Worm (Caenorhabditis elegans) whole organism, early embryonic: Measurements from ENCODE around the gene C16C4.18.

ENCODE experiments used
- B0310.2 ChIP-seq: sonication (generic microtip); optimal IDR thresholded peaks from 2 replicates; lab custom pipeline; 2016; ENCODE audit warnings: mild to moderate bottlenecking, missing genetic modification characterization, missing compliant biosample characterization
- ama-1 ChIP-seq: fragments of 150-350 bp; optimal IDR thresholded peaks from 2 replicates; lab custom pipeline; 2014
- ceh-13 ChIP-seq: fragments of 200-800 bp; sonication (Bioruptor generic); optimal IDR thresholded peaks from 2 replicates; lab custom pipeline; 2018; ENCODE audit warnings: mild to moderate bottlenecking, missing genetic modification characterization, missing compliant biosample characterization
- ceh-36 ChIP-seq: sonication (generic microtip); optimal IDR thresholded peaks from 2 replicates; lab custom pipeline; 2016; ENCODE audit warnings: missing genetic modification characterization, inconsistent platforms, missing compliant biosample characterization
- ets-7 ChIP-seq: sonication (generic microtip); optimal IDR thresholded peaks from 2 replicates; lab custom pipeline; 2016; ENCODE audit warnings: missing genotype, missing genetic modification characterization, missing compliant biosample characterization
- hnd-1 ChIP-seq: sonication (generic microtip); optimal IDR thresholded peaks from 2 replicates; lab custom pipeline; 2016; ENCODE audit warnings: missing genetic modification characterization, missing compliant biosample characterization
- scrt-1 ChIP-seq: fragments of 200-800 bp; sonication (Bioruptor generic); IDR thresholded peaks from 2 replicates; pipeline ENCODE4 v1.3.6; 2022; ENCODE audit warnings: missing genetic modification characterization, missing compliant biosample characterization
- tra-4 ChIP-seq: sonication (generic microtip); optimal IDR thresholded peaks from 2 replicates; lab custom pipeline; 2017; ENCODE audit warnings: missing genetic modification characterization, missing compliant biosample characterization

- TF ChIP-seq ama-1 (lab: Kevin White, UChicago): no peak
- TF ChIP-seq B0310.2: no peak
- no peak for TF ChIP-seq scrt-1 (GFP tag; lab: Robert Waterston, UW)
- no peak for TF ChIP-seq ceh-36 (tag; lab: Kevin White, UChicago)
- TF ChIP-seq ceh-13: no peak
- TF ChIP-seq ets-7 (tag; lab: Kevin White, UChicago): no peak
- no peak for TF ChIP-seq tra-4 (tag; lab: Kevin White, UChicago)
- TF ChIP-seq hnd-1: no peak
These were observed 29.5 kb upstream of the C16C4.18 start, which contains the start of gene math-9 for ce11 chrII:1890682-1891081.
